Worm (Caenorhabditis elegans): ENCODE measurements around the gene F19G12.11.

ce11 chrX:1458793-1459192, 32.5 kb upstream of the F19G12.11 start, which contains the start of gene D1005.2:
- no peak for TF ChIP-seq unc-86 (tag; optimal IDR thresholded peaks at IDR 0.05)
- TF ChIP-seq aly-2 (tag; optimal IDR thresholded peaks at IDR 0.05), result no peak
- TF ChIP-seq sup-37 (GFP tag; optimal IDR thresholded peaks at IDR 0.05), result no peak
